Fruit fly (Drosophila melanogaster): ENCODE data around the gene tzn.

DNA sequence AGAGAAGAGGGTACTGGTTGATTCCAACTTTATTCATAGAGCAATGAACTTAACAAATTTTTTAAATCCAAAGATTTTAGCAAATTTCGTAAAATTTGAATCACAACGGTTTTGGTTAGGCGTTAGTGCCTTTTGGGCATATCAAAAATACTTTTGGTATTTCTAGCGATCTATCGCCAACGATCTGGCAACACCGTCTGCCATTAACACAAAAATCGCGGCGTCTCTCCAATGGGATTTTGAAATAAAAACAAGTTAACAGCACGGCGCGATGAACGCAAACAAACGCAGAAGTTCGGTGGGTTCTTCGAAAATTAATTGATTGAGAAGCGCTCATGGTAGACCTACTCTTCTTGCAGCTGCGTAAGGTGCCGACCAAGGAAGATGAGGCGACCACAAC, 1.8 kb downstream of the tzn start, which contains the start of gene Spc105R:
- TF ChIP-seq fd96Ca (GFP tag; IDR thresholded peaks at IDR 0.05), result no peak
- TF ChIP-seq CG9948 (tag; optimal IDR thresholded peaks at IDR 0.05), result no peak
- TF ChIP-seq CG12605 (GFP tag; IDR thresholded peaks at IDR 0.05), result no peak
- no peak for TF ChIP-seq Pif1A (GFP tag; optimal IDR thresholded peaks at IDR 0.05)
- TF ChIP-seq D1 (tag; optimal IDR thresholded peaks at IDR 0.05), result no peak
- no peak for TF ChIP-seq CG15710 (tag; optimal IDR thresholded peaks at IDR 0.05)
- no peak for TF ChIP-seq CG13204 (GFP tag; optimal IDR thresholded peaks at IDR 0.05)
- TF ChIP-seq CG10348 (GFP tag; IDR thresholded peaks at IDR 0.05), result no peak
- TF ChIP-seq gl (tag; optimal IDR thresholded peaks at IDR 0.05), result no peak
